Worm (Caenorhabditis elegans) whole organism, late embryonic: ENCODE data around the gene nas-24.
A peak's percentile ranks its signal among the peaks of the same experiment; 100 is the strongest.

Experiments used
- C08G9.2 ChIP-seq: sonication (generic microtip); optimal IDR thresholded peaks from 2 replicates; lab custom pipeline; 2016; ENCODE audit warnings: mild to moderate bottlenecking, missing genetic modification characterization, moderate library complexity, missing compliant biosample characterization
- C38D4.7 ChIP-seq: fragments of 200-800 bp; sonication (Bioruptor generic); optimal IDR thresholded peaks from 2 replicates; lab custom pipeline; 2018; ENCODE audit warnings: mild to moderate bottlenecking, missing genetic modification characterization, moderate library complexity, missing compliant biosample characterization
- F13H6.1 ChIP-seq: sonication (generic microtip); optimal IDR thresholded peaks from 2 replicates; lab custom pipeline; 2016; ENCODE audit warnings: missing genetic modification characterization, missing compliant biosample characterization
- T23F11.4 ChIP-seq: fragments of 200-800 bp; sonication (Bioruptor generic); optimal IDR thresholded peaks from 2 replicates; lab custom pipeline; 2018; ENCODE audit warnings: mild to moderate bottlenecking, missing genetic modification characterization, missing compliant biosample characterization
- ahr-1 ChIP-seq: sonication (generic microtip); optimal IDR thresholded peaks from 2 replicates; lab custom pipeline; 2016; ENCODE audit warnings: missing genetic modification characterization, missing compliant biosample characterization
- ceh-14 ChIP-seq: sonication (generic microtip); optimal IDR thresholded peaks from 2 replicates; lab custom pipeline; 2016; ENCODE audit warnings: missing genotype, missing genetic modification characterization, missing compliant biosample characterization
- ceh-18 ChIP-seq: sonication (generic microtip); optimal IDR thresholded peaks from 2 replicates; lab custom pipeline; 2016; ENCODE audit warnings: missing genetic modification characterization, missing compliant biosample characterization
- ceh-19 ChIP-seq: fragments of 200-800 bp; sonication (Bioruptor generic); optimal IDR thresholded peaks from 2 replicates; lab custom pipeline; 2018; ENCODE audit warnings: mild to moderate bottlenecking, missing genetic modification characterization, missing compliant biosample characterization
- ceh-2 ChIP-seq: sonication (generic microtip); optimal IDR thresholded peaks from 2 replicates; lab custom pipeline; 2016; ENCODE audit warnings: missing genotype, missing genetic modification characterization, missing compliant biosample characterization
- ceh-22 ChIP-seq: sonication (generic microtip); optimal IDR thresholded peaks from 2 replicates; lab custom pipeline; 2017; ENCODE audit warnings: missing biosample characterization, missing genetic modification characterization
- ceh-24 ChIP-seq: sonication (generic microtip); optimal IDR thresholded peaks from 2 replicates; lab custom pipeline; 2016; ENCODE audit warnings: mild to moderate bottlenecking, missing genetic modification characterization, missing compliant biosample characterization
- ceh-34 ChIP-seq: sonication (generic microtip); optimal IDR thresholded peaks from 2 replicates; lab custom pipeline; 2016; ENCODE audit warnings: mild to moderate bottlenecking, missing genetic modification characterization, missing compliant biosample characterization
- ceh-48 ChIP-seq: sonication (generic microtip); optimal IDR thresholded peaks from 2 replicates; lab custom pipeline; 2016; ENCODE audit warnings: missing genetic modification characterization, inconsistent platforms, missing compliant biosample characterization
- ceh-6 ChIP-seq: fragments of 200-800 bp; sonication (Bioruptor generic); optimal IDR thresholded peaks from 2 replicates; lab custom pipeline; 2018; ENCODE audit warnings: mild to moderate bottlenecking, missing genetic modification characterization, missing compliant biosample characterization
- ceh-9 ChIP-seq: sonication (generic microtip); optimal IDR thresholded peaks from 2 replicates; lab custom pipeline; 2016; ENCODE audit warnings: mild to moderate bottlenecking, missing genetic modification characterization, inconsistent platforms, missing compliant biosample characterization
- che-1 ChIP-seq: sonication (generic microtip); optimal IDR thresholded peaks from 2 replicates; lab custom pipeline; 2016; ENCODE audit warnings: mild to moderate bottlenecking, missing genetic modification characterization, missing compliant biosample characterization
- dmd-4 ChIP-seq: sonication (generic microtip); optimal IDR thresholded peaks from 2 replicates; lab custom pipeline; 2016; ENCODE audit warnings: borderline replicate concordance, missing genetic modification characterization, missing compliant biosample characterization
- dve-1 ChIP-seq: sonication (generic microtip); optimal IDR thresholded peaks from 2 replicates; lab custom pipeline; 2017; ENCODE audit warnings: antibody characterized with exemption, mild to moderate bottlenecking, missing genetic modification characterization, missing compliant biosample characterization
- elt-2 ChIP-seq: sonication (generic microtip); optimal IDR thresholded peaks from 2 replicates; lab custom pipeline; 2016; ENCODE audit warnings: missing genetic modification reagents, missing genetic modification characterization, missing compliant biosample characterization
- elt-4 ChIP-seq: sonication (generic microtip); optimal IDR thresholded peaks from 2 replicates; lab custom pipeline; 2016; ENCODE audit warnings: missing genetic modification characterization, missing compliant biosample characterization
- ets-4 ChIP-seq: sonication (generic microtip); optimal IDR thresholded peaks from 2 replicates; lab custom pipeline; 2016; ENCODE audit warnings: missing genetic modification characterization, missing compliant biosample characterization
- eyg-1 ChIP-seq: sonication (generic microtip); optimal IDR thresholded peaks from 2 replicates; lab custom pipeline; 2016; ENCODE audit warnings: missing genotype, missing genetic modification characterization, missing compliant biosample characterization
- fax-1 ChIP-seq: sonication (generic microtip); optimal IDR thresholded peaks from 2 replicates; lab custom pipeline; 2016; ENCODE audit warnings: missing genotype, missing genetic modification characterization, missing compliant biosample characterization
- fkh-10 ChIP-seq: fragments of 150-350 bp; optimal IDR thresholded peaks from 2 replicates; lab custom pipeline; 2014; ENCODE audit warnings: missing biosample characterization, missing genetic modification reagents, missing genetic modification characterization
- hlh-15 ChIP-seq: sonication (generic microtip); optimal IDR thresholded peaks from 2 replicates; lab custom pipeline; 2016; ENCODE audit warnings: missing genetic modification characterization, missing compliant biosample characterization
- hlh-30 ChIP-seq: sonication (generic microtip); optimal IDR thresholded peaks from 2 replicates; lab custom pipeline; 2017; ENCODE audit warnings: antibody characterized with exemption, missing genetic modification characterization, missing compliant biosample characterization; ENCODE audit not compliant: insufficient read depth
- hlh-6 ChIP-seq: sonication (generic microtip); optimal IDR thresholded peaks from 2 replicates; lab custom pipeline; 2016; ENCODE audit warnings: missing genotype, missing genetic modification characterization, missing compliant biosample characterization
- hlh-8 ChIP-seq: sonication (generic microtip); optimal IDR thresholded peaks from 2 replicates; lab custom pipeline; 2016; ENCODE audit warnings: missing genotype, missing genetic modification characterization, missing compliant biosample characterization
- lim-6 ChIP-seq: sonication (generic microtip); optimal IDR thresholded peaks from 2 replicates; lab custom pipeline; 2016; ENCODE audit warnings: missing genetic modification characterization, missing compliant biosample characterization
- madf-2 ChIP-seq: sonication (generic microtip); optimal IDR thresholded peaks from 2 replicates; lab custom pipeline; 2017; ENCODE audit warnings: missing genetic modification characterization, missing compliant biosample characterization
- mec-3 ChIP-seq: sonication (generic microtip); optimal IDR thresholded peaks from 2 replicates; lab custom pipeline; 2016; ENCODE audit warnings: borderline replicate concordance, missing genetic modification characterization, missing compliant biosample characterization
- nhr-11 ChIP-seq: fragments of 150-350 bp; optimal IDR thresholded peaks from 2 replicates; lab custom pipeline; 2014; ENCODE audit warnings: missing biosample characterization, missing genetic modification characterization
- odd-2 ChIP-seq: sonication (generic microtip); optimal IDR thresholded peaks from 2 replicates; lab custom pipeline; 2017; ENCODE audit warnings: antibody characterized with exemption, mild to moderate bottlenecking, missing genetic modification characterization, missing compliant biosample characterization
- pag-3 ChIP-seq: sonication (generic microtip); optimal IDR thresholded peaks from 2 replicates; lab custom pipeline; 2016; ENCODE audit warnings: missing compliant biosample characterization, missing genetic modification characterization, borderline replicate concordance
- pat-9 ChIP-seq: fragments of 200-800 bp; sonication (Bioruptor generic); optimal IDR thresholded peaks from 2 replicates; lab custom pipeline; 2018; ENCODE audit warnings: mild to moderate bottlenecking, missing genetic modification characterization, moderate library complexity, missing compliant biosample characterization
- pax-1 ChIP-seq: fragments of 150-350 bp; optimal IDR thresholded peaks from 2 replicates; lab custom pipeline; 2014; ENCODE audit warnings: missing biosample characterization, missing genetic modification characterization
- pha-4 ChIP-seq: fragments of 150-350 bp; optimal IDR thresholded peaks from 2 replicates; lab custom pipeline; 2018; ENCODE audit warnings: missing biosample characterization, missing genetic modification reagents, missing genetic modification characterization
- pqm-1 ChIP-seq: sonication (generic microtip); optimal IDR thresholded peaks from 2 replicates; lab custom pipeline; 2016; ENCODE audit warnings: missing genetic modification characterization, missing compliant biosample characterization
- pros-1 ChIP-seq: fragments of 150-350 bp; optimal IDR thresholded peaks from 2 replicates; lab custom pipeline; 2014; ENCODE audit warnings: missing biosample characterization, missing genetic modification reagents, missing genetic modification characterization
- ref-2 ChIP-seq: sonication (generic microtip); optimal IDR thresholded peaks from 2 replicates; lab custom pipeline; 2016; ENCODE audit warnings: missing genetic modification characterization, missing compliant biosample characterization
- rnt-1 ChIP-seq: sonication (generic microtip); optimal IDR thresholded peaks from 2 replicates; lab custom pipeline; 2016; ENCODE audit warnings: missing genetic modification characterization, missing compliant biosample characterization
- sdc-2 ChIP-seq: sonication (generic microtip); optimal IDR thresholded peaks from 2 replicates; lab custom pipeline; 2016; ENCODE audit warnings: missing genotype, missing genetic modification characterization, missing compliant biosample characterization
- sox-2 ChIP-seq: fragments of 200-800 bp; sonication (Bioruptor generic); IDR thresholded peaks from 2 replicates; pipeline ENCODE4 v1.3.6; 2022; ENCODE audit warnings: missing genetic modification reagents, missing genetic modification characterization, missing compliant biosample characterization
- sox-4 ChIP-seq: sonication (generic microtip); optimal IDR thresholded peaks from 2 replicates; lab custom pipeline; 2017; ENCODE audit warnings: mild to moderate bottlenecking, missing genetic modification characterization, inconsistent platforms, missing compliant biosample characterization
- tbx-2 ChIP-seq: sonication (generic microtip); optimal IDR thresholded peaks from 2 replicates; lab custom pipeline; 2016; ENCODE audit warnings: missing genetic modification characterization, missing compliant biosample characterization
- tbx-7 ChIP-seq: sonication (generic microtip); optimal IDR thresholded peaks from 2 replicates; lab custom pipeline; 2016; ENCODE audit warnings: missing genotype, missing genetic modification characterization, missing compliant biosample characterization
- unc-55 ChIP-seq: sonication (generic microtip); optimal IDR thresholded peaks from 2 replicates; lab custom pipeline; 2017; ENCODE audit warnings: missing biosample characterization, missing genetic modification reagents, missing genetic modification characterization
- unc-86 ChIP-seq: sonication (generic microtip); optimal IDR thresholded peaks from 2 replicates; lab custom pipeline; 2016; ENCODE audit warnings: missing genetic modification characterization, missing compliant biosample characterization
- zip-5 ChIP-seq: sonication (generic microtip); optimal IDR thresholded peaks from 2 replicates; lab custom pipeline; 2016; ENCODE audit warnings: missing genetic modification characterization, missing compliant biosample characterization
- ztf-16 ChIP-seq: sonication (generic microtip); optimal IDR thresholded peaks from 2 replicates; lab custom pipeline; 2017; ENCODE audit warnings: missing genetic modification characterization, missing compliant biosample characterization

nas-24 gene

ce11 chrV:13787948-13788681, 18.9 kb downstream of the nas-24 start:
- no peak for TF ChIP-seq tbx-7 (tag; lab: Kevin White, UChicago)
- TF ChIP-seq pax-1 (tag; lab: Kevin White, UChicago) = no peak
- no peak for TF ChIP-seq lim-6 (tag; lab: Kevin White, UChicago)

- TF ChIP-seq unc-55 (GFP tag; lab: Kevin White, UChicago) (peak; percentile 86), zip-5 (tag; lab: Kevin White, UChicago) (no peak), pros-1 (no peak), ceh-19 (GFP tag; lab: Kevin White, UChicago) (peak; percentile 31), ceh-22 (no peak), odd-2 (tag; lab: Kevin White, UChicago) (no peak), nhr-11 (no peak), pag-3 (tag; lab: Kevin White, UChicago) (no peak), fkh-10 (GFP tag; lab: Kevin White, UChicago) (no peak), ets-4 (tag; lab: Kevin White, UChicago) (peak; percentile 73), ceh-18 (peak; percentile 85), pqm-1 (tag; lab: Kevin White, UChicago) (no peak), tbx-7 (tag; lab: Kevin White, UChicago) (no peak), hlh-8 (tag; lab: Kevin White, UChicago) (peak; percentile 47), ref-2 (tag; lab: Kevin White, UChicago) (peak; percentile 41), hlh-15 (tag; lab: Kevin White, UChicago) (no peak), hlh-30 (tag; lab: Kevin White, UChicago) (peak; percentile 71), C38D4.7 (GFP tag; lab: Kevin White, UChicago) (no peak), fax-1 (tag; lab: Kevin White, UChicago) (peak; percentile 42), ceh-48 (tag; lab: Kevin White, UChicago) (peak; percentile 70), sox-2 (GFP tag; lab: Robert Waterston, UW) (peak; percentile 36), rnt-1 (peak; percentile 76), unc-86 (tag; lab: Kevin White, UChicago) (peak; percentile 54), pha-4 (tag; lab: Kevin White, UChicago) (no peak), eyg-1 (tag; lab: Kevin White, UChicago) (no peak), pat-9 (tag; lab: Kevin White, UChicago) (peak; percentile 33), tbx-2 (tag; lab: Kevin White, UChicago) (peak; percentile 79), elt-2 (tag; lab: Kevin White, UChicago) (peak; percentile 34), dve-1 (tag; lab: Kevin White, UChicago) (peak; percentile 81), T23F11.4 (GFP tag; lab: Kevin White, UChicago) (peak; percentile 14), che-1 (tag; lab: Kevin White, UChicago) (no peak), ceh-2 (tag; lab: Kevin White, UChicago) (peak; percentile 51), ahr-1 (tag; lab: Kevin White, UChicago) (no peak), hlh-6 (tag; lab: Kevin White, UChicago) (peak; percentile 26), F13H6.1 (peak; percentile 58), ztf-16 (tag; lab: Kevin White, UChicago) (peak; percentile 13), sdc-2 (tag; lab: Kevin White, UChicago) (no peak), C08G9.2 (peak; percentile 18), sox-4 (tag; lab: Kevin White, UChicago) (no peak), ceh-34 (tag; lab: Kevin White, UChicago) (peak; percentile 86), madf-2 (tag; lab: Kevin White, UChicago) (no peak), elt-4 (tag; lab: Kevin White, UChicago) (no peak), mec-3 (no peak), ceh-14 (tag; lab: Kevin White, UChicago) (peak; percentile 90), ceh-9 (tag; lab: Kevin White, UChicago) (no peak), dmd-4 (tag; lab: Kevin White, UChicago) (peak; percentile 83), lim-6 (tag; lab: Kevin White, UChicago) (peak; percentile 47), ceh-24 (tag; lab: Kevin White, UChicago) (no peak), ceh-6 (peak; percentile 27)
These were observed 20.2 kb downstream of the nas-24 start for ce11 chrV:13789362-13789761.
